Fruit fly (Drosophila melanogaster) whole organism, adult: ENCODE results near the gene Rubicon.

Experiments used
- CG11617 ChIP-seq: fragments of 200-800 bp; sonication (Bioruptor generic); optimal IDR thresholded peaks from 2 replicates; lab custom pipeline; 2017; ENCODE audit warnings: mild to moderate bottlenecking, missing biosample characterization, missing genetic modification reagents, missing genetic modification characterization
- CG12768 ChIP-seq: fragments of 200-800 bp; sonication (Bioruptor generic); optimal IDR thresholded peaks from 2 replicates; lab custom pipeline; 2017; ENCODE audit warnings: missing biosample characterization, missing genetic modification characterization, mild to moderate bottlenecking, moderate library complexity, missing genetic modification reagents
- CG1620 ChIP-seq: fragments of 200-800 bp; sonication (Bioruptor generic); optimal IDR thresholded peaks from 2 replicates; lab custom pipeline; 2016; ENCODE audit warnings: missing biosample characterization, missing genetic modification characterization
- CG7045 ChIP-seq: fragments of 200-800 bp; sonication (Bioruptor generic); optimal IDR thresholded peaks from 2 replicates; lab custom pipeline; 2017; ENCODE audit warnings: missing biosample characterization, mild to moderate bottlenecking, missing genetic modification characterization
- bab1 ChIP-seq: fragments of 200-800 bp; sonication (Bioruptor generic); optimal IDR thresholded peaks from 3 replicates; lab custom pipeline; 2019; ENCODE audit warnings: missing biosample characterization, mild to moderate bottlenecking, missing genetic modification characterization, moderate library complexity
- cnc ChIP-seq, 2 experiments: fragments of >200 bp; optimal IDR thresholded peaks; 2 replicates each; lab custom pipeline; 2017
- kay ChIP-seq: fragments of 200-800 bp; sonication (Bioruptor generic); peaks from one replicate; lab custom pipeline; 2016; ENCODE audit warnings: missing biosample characterization, missing genetic modification characterization, borderline replicate concordance
- ovo ChIP-seq: fragments of 200-800 bp; sonication (Bioruptor generic); optimal IDR thresholded peaks from 2 replicates; lab custom pipeline; 2016; ENCODE audit warnings: missing biosample characterization, missing genetic modification characterization

dm6 chrX:8667070-8667469 is 9.8 kb upstream of the Rubicon start:
- TF ChIP-seq kay (GFP tag; lab: Kevin White, UChicago), result no peak
- no peak for TF ChIP-seq bab1
- TF ChIP-seq ovo, result no peak
- no peak for TF ChIP-seq CG12768
- no peak for TF ChIP-seq CG1620 (GFP tag; lab: Kevin White, UChicago)
- no peak for TF ChIP-seq CG7045
- no peak for TF ChIP-seq cnc (optimal IDR thresholded peaks at IDR 0.05; lab: Kevin White, UChicago)
- no peak for TF ChIP-seq CG11617 (GFP tag; lab: Kevin White, UChicago)
